Worm (Caenorhabditis elegans): ENCODE measurements around the gene C05G5.1.

Gene C05G5.1

DNA sequence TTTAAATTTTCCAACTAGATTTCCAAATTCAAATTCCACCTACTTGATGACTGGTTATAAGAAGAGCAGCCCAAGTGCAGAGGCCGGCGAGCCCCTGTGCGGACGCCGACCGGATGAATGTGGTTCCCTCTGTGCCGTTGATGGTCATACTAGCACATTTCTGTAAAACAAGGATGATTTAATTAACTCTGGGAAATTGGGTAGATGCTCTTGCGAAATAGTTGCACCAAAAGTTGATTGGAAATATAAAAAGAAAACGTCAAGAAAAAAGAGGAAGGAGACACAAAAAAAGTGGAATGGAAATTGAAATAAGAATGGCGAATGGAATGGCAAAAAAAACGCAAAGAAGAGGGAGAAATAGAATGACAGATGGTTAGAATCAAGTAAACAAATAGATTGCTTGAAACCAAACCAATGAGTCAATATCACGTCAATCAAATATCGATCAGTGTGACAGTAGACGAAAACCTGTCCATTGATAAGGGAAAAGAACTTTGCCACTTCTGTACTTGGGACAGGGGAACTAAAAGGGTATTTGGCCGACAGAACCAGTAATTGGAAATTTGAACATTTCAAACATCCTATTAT, 33.1 kb downstream of the C05G5.1 start, which contains the start of gene tmem-184:
tmem-184 (minus strand) TSS at position 164 of the 588 bp plus-strand sequence.
- no peak for TF ChIP-seq T22C8.4 (GFP tag; IDR thresholded peaks at IDR 0.05)

DNA sequence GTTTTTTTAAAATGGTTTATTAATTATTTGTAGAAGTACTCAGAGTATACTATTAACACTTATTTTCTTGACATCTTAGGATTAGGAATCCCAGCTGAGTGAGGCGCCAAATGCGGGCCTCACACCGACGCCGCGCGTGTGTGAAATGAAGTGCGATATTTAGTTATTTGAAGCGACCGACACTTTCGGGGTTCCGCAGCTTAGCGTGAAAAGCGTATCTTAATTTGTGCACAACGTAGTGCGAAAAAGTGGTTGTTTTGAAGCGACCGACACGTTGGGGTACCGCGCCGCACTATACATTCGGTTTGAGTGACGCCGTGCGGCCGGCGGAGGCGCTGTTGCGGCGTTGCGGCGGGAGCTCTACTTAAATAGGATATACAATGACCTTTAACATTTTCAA, 35.0 kb downstream of the C05G5.1 start:
- TF ChIP-seq cog-1 (tag; optimal IDR thresholded peaks at IDR 0.05): no peak

DNA sequence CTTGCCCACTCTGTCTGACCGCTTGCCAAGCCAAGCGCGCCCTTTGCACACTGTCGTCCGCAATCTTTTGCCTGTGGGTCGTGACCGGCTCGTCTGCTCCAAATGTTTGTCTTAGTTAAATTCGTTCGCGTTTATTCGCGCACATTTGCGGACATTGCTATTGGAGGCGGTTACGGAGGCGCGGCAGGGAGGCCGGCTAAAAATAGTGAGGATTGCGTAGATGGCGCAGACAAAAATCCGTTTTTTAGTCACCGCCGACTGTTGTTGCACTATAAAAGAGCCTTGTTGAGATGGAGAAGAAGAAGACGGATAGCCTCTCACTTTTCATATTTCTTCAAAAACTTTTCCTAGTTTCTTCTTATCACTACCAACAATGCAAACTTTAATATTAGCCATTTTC, 38.4 kb downstream of the C05G5.1 start, which contains the start of gene F40E10.5:
F40E10.5 (plus strand) TSS at position 301 of the 400 bp plus-strand sequence.
- no peak for TF ChIP-seq tab-1 (GFP tag; IDR thresholded peaks at IDR 0.05)
- no peak for TF ChIP-seq ztf-23 (GFP tag; IDR thresholded peaks at IDR 0.05)
- no peak for TF ChIP-seq cog-1 (tag; optimal IDR thresholded peaks at IDR 0.05)
- no peak for TF ChIP-seq ztf-29 (GFP tag; IDR thresholded peaks at IDR 0.05)
- TF ChIP-seq ref-1 (GFP tag; conservative IDR thresholded peaks at IDR 0.05): no peak
- no peak for TF ChIP-seq flt-1 (GFP tag; IDR thresholded peaks at IDR 0.05)

DNA sequence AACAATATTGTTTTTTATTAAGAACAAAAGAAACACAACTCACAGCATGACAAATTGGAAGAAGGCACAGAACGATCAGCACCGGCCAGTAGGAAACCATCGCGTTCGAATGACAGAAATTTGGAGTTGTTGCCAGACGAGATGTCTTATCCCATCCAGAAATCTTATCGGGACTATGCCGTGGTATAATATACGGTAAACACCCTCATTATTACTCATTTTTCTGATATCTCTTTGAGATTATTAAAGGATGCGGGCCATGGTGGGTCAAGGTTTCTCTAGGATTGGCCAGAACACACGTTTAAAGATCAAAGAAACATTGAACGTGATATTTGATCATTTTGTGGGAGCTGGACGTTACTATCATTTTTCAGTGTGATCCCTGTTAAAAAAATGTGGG, 40.1 kb downstream of the C05G5.1 start, which contains the start of gene hch-1:
hch-1 (minus strand) TSS at position 112 of the 400 bp plus-strand sequence.
- TF ChIP-seq klf-2 (GFP tag; conservative IDR thresholded peaks at IDR 0.05) (no peak), med-1 (GFP tag; optimal IDR thresholded peaks at IDR 0.05; ENCODE audit: insufficient read depth) (no peak), cog-1 (tag; optimal IDR thresholded peaks at IDR 0.05) (no peak), T22C8.4 (GFP tag; IDR thresholded peaks at IDR 0.05) (no peak), flt-1 (GFP tag; IDR thresholded peaks at IDR 0.05) (no peak), ref-1 (GFP tag; conservative IDR thresholded peaks at IDR 0.05) (no peak), tab-1 (GFP tag; IDR thresholded peaks at IDR 0.05) (no peak), ztf-23 (GFP tag; IDR thresholded peaks at IDR 0.05) (no peak), ztf-29 (GFP tag; IDR thresholded peaks at IDR 0.05) (no peak)

DNA sequence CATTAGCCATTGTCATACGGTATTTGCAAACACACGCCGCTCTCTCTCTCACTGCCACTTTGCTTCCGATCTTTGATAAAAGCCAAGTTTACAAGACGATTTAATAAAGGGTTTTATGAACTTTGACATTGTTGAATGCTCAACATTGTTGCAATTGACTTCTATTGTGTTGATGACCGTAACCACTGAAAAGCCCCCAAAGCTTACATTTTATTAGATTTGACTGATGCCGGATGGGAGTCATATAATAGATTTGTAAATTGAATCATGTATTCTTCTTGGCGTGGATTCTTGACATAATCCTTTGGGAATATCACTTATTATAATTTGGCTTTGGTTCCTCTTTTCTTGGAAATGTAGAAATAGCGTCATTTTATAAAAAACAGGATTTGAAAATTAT, 44.0 kb downstream of the C05G5.1 start:
- no peak for TF ChIP-seq tab-1 (GFP tag; IDR thresholded peaks at IDR 0.05)
- TF ChIP-seq med-1 (GFP tag; optimal IDR thresholded peaks at IDR 0.05; ENCODE audit: insufficient read depth): no peak
- no peak for TF ChIP-seq ref-1 (GFP tag; conservative IDR thresholded peaks at IDR 0.05)
- no peak for TF ChIP-seq ztf-23 (GFP tag; IDR thresholded peaks at IDR 0.05)
- no peak for TF ChIP-seq T22C8.4 (GFP tag; IDR thresholded peaks at IDR 0.05)
- no peak for TF ChIP-seq cog-1 (tag; optimal IDR thresholded peaks at IDR 0.05)
- no peak for TF ChIP-seq klf-2 (GFP tag; conservative IDR thresholded peaks at IDR 0.05)
- TF ChIP-seq ztf-29 (GFP tag; IDR thresholded peaks at IDR 0.05): no peak
- no peak for TF ChIP-seq flt-1 (GFP tag; IDR thresholded peaks at IDR 0.05)

DNA sequence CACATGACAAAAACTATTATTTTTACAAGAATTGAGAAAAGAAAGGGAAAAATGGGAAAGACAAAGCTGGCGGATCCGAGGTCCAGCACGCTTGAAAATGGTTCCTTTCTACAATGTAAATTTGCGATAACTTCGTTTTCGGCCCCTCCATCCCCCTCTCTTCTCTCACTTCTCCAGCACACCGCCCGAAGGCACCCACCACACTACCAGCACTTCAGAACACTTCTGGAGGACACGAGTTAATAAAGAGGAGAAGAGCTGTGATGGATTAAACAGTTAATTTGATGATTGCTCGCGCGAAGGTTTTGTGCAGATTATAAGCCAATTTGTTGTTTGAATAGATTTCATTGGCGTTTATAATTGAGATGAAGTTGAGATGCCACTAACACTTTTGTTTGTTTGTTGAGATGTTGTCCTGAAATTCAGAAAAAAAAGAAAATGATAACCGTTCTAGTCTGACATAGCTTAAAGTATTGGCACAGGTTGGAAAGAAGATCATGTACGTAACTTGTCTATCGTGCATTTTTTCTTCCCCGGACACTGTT, 45.2 kb downstream of the C05G5.1 start:
- TF ChIP-seq ztf-23 (GFP tag; IDR thresholded peaks at IDR 0.05) (no peak), tab-1 (GFP tag; IDR thresholded peaks at IDR 0.05) (no peak), flt-1 (GFP tag; IDR thresholded peaks at IDR 0.05) (no peak), T22C8.4 (GFP tag; IDR thresholded peaks at IDR 0.05) (no peak), klf-2 (GFP tag; conservative IDR thresholded peaks at IDR 0.05) (no peak), med-1 (GFP tag; optimal IDR thresholded peaks at IDR 0.05; ENCODE audit: insufficient read depth) (no peak), cog-1 (tag; optimal IDR thresholded peaks at IDR 0.05) (no peak), ztf-29 (GFP tag; IDR thresholded peaks at IDR 0.05) (no peak), ref-1 (GFP tag; conservative IDR thresholded peaks at IDR 0.05) (no peak)

DNA sequence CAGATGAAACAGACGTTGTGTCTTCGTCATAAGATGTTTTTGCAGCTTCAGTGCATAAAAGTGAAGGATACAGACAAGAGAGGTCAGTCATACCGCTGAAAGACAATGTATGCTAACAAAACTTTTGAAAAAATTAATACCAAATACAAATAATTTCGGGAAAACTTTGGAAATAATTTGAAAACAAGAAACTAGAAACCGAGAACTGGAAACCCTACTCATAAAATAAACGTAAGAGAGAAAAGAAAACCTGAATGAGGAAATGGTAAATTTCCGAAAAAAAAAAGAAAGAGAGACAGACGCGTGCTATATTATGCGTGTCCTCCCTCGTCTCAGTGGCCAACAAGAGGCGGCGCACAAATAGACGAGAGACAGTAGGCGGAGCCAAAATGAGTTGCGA, 47.0 kb downstream of the C05G5.1 start, which contains the start of gene sox-3:
sox-3 (minus strand) TSS at position 101 of the 400 bp plus-strand sequence.
- TF ChIP-seq ref-1 (GFP tag; conservative IDR thresholded peaks at IDR 0.05) (no peak), tab-1 (GFP tag; IDR thresholded peaks at IDR 0.05) (no peak), cog-1 (tag; optimal IDR thresholded peaks at IDR 0.05) (no peak), med-1 (GFP tag; optimal IDR thresholded peaks at IDR 0.05; ENCODE audit: insufficient read depth) (no peak), ztf-29 (GFP tag; IDR thresholded peaks at IDR 0.05) (no peak), flt-1 (GFP tag; IDR thresholded peaks at IDR 0.05) (no peak), T22C8.4 (GFP tag; IDR thresholded peaks at IDR 0.05) (no peak), klf-2 (GFP tag; conservative IDR thresholded peaks at IDR 0.05) (no peak), ztf-23 (GFP tag; IDR thresholded peaks at IDR 0.05) (no peak)
